Fruit fly (Drosophila melanogaster) whole organism, embryonic: ENCODE results near the gene Evi5.

ENCODE experiments used
- B-H1 ChIP-seq: fragments of 200-800 bp; sonication (Bioruptor generic); IDR thresholded peaks from 3 replicates; pipeline ENCODE4 v1.3.6; 2022; ENCODE audit warnings: missing biosample characterization, missing genetic modification characterization
- Bgb ChIP-seq: fragments of 200-800 bp; sonication (Bioruptor generic); IDR thresholded peaks from 2 replicates; pipeline ENCODE4 v1.3.6; 2022; ENCODE audit warnings: missing biosample characterization, missing genetic modification characterization; ENCODE audit not compliant: partially characterized antibody
- CG11085 ChIP-seq: fragments of 200-800 bp; sonication (Bioruptor generic); IDR thresholded peaks from 2 replicates; pipeline ENCODE4 v1.3.6; 2022; ENCODE audit warnings: missing biosample characterization, missing genetic modification characterization
- CG13296 ChIP-seq: fragments of 200-800 bp; sonication (Bioruptor generic); optimal IDR thresholded peaks from 3 replicates; lab custom pipeline; 2018; ENCODE audit warnings: missing biosample characterization, mild to moderate bottlenecking, missing genetic modification characterization
- CG14050 ChIP-seq: fragments of 200-800 bp; sonication (Bioruptor generic); IDR thresholded peaks from 3 replicates; pipeline ENCODE4 v1.3.6; 2022; ENCODE audit warnings: missing biosample characterization, missing genetic modification characterization
- CG14965 ChIP-seq: fragments of 200-800 bp; sonication (Bioruptor generic); optimal IDR thresholded peaks from 2 replicates; lab custom pipeline; 2016; ENCODE audit warnings: missing biosample characterization, missing genetic modification characterization, borderline replicate concordance
- CG18011 ChIP-seq: fragments of 200-800 bp; sonication (Bioruptor generic); optimal IDR thresholded peaks from 2 replicates; lab custom pipeline; 2017; ENCODE audit warnings: missing biosample characterization, missing genetic modification characterization, mild to moderate bottlenecking, moderate library complexity, missing genotype
- CG1832 ChIP-seq: fragments of 200-800 bp; sonication (Bioruptor generic); optimal IDR thresholded peaks from 2 replicates; lab custom pipeline; 2017; ENCODE audit warnings: missing biosample characterization, mild to moderate bottlenecking, missing genetic modification characterization, inconsistent platforms
- CG32532 ChIP-seq: fragments of 200-800 bp; sonication (Bioruptor generic); IDR thresholded peaks from 2 replicates; pipeline ENCODE4 v1.3.6; 2022; ENCODE audit warnings: missing biosample characterization, missing genetic modification characterization
- CG32772 ChIP-seq: fragments of 200-800 bp; sonication (Bioruptor generic); IDR thresholded peaks from 2 replicates; pipeline ENCODE4 v1.3.6; 2022; ENCODE audit warnings: missing biosample characterization, missing genetic modification characterization
- CG3838 ChIP-seq: fragments of 200-800 bp; sonication (Bioruptor generic); optimal IDR thresholded peaks from 3 replicates; lab custom pipeline; 2016; ENCODE audit warnings: missing biosample characterization, missing genetic modification characterization
- CG4328 ChIP-seq: fragments of 200-800 bp; sonication (Bioruptor generic); optimal IDR thresholded peaks from 3 replicates; lab custom pipeline; 2017; ENCODE audit warnings: missing biosample characterization, missing genetic modification reagents, missing genetic modification characterization
- CG6654 ChIP-seq: fragments of 200-800 bp; sonication (Bioruptor generic); optimal IDR thresholded peaks from 2 replicates; lab custom pipeline; 2017; ENCODE audit warnings: missing biosample characterization, mild to moderate bottlenecking, missing genetic modification characterization
- CG7745 ChIP-seq: fragments of 200-800 bp; sonication (Bioruptor generic); optimal IDR thresholded peaks from 2 replicates; lab custom pipeline; 2018; ENCODE audit warnings: missing biosample characterization, mild to moderate bottlenecking, missing genetic modification characterization, moderate library complexity
- CG7786 ChIP-seq: fragments of 200-800 bp; sonication (Bioruptor generic); optimal IDR thresholded peaks from 2 replicates; lab custom pipeline; 2016; ENCODE audit warnings: missing biosample characterization, missing genetic modification characterization
- CG8281 ChIP-seq: fragments of 200-800 bp; sonication (Bioruptor generic); optimal IDR thresholded peaks from 2 replicates; lab custom pipeline; 2018; ENCODE audit warnings: missing biosample characterization, mild to moderate bottlenecking, missing genetic modification characterization, moderate library complexity
- E2f1 ChIP-seq: fragments of 200-800 bp; sonication (Bioruptor generic); IDR thresholded peaks from 2 replicates; pipeline ENCODE4 v1.3.6; 2022; ENCODE audit warnings: missing biosample characterization, missing genetic modification characterization
- H15 ChIP-seq: fragments of 200-800 bp; sonication (Bioruptor generic); IDR thresholded peaks from 3 replicates; pipeline ENCODE4 v1.3.6; 2022; ENCODE audit warnings: missing biosample characterization, missing genetic modification characterization
- HmgZ ChIP-seq: fragments of 200-800 bp; sonication (Bioruptor generic); optimal IDR thresholded peaks from 2 replicates; lab custom pipeline; 2018; ENCODE audit warnings: missing biosample characterization, mild to moderate bottlenecking, missing genetic modification characterization
- Hsf ChIP-seq: fragments of 200-800 bp; sonication (Bioruptor generic); optimal IDR thresholded peaks from 3 replicates; lab custom pipeline; 2016; ENCODE audit warnings: missing biosample characterization, missing genetic modification characterization
- Jarid2 ChIP-seq: fragments of 200-800 bp; sonication (Bioruptor generic); optimal IDR thresholded peaks from 3 replicates; lab custom pipeline; 2017; ENCODE audit warnings: mild to moderate bottlenecking, missing biosample characterization, missing genetic modification reagents, missing genetic modification characterization
- Lhr ChIP-seq: fragments of 200-800 bp; sonication (Bioruptor generic); optimal IDR thresholded peaks from 3 replicates; lab custom pipeline; 2017; ENCODE audit warnings: mild to moderate bottlenecking, missing biosample characterization, missing genetic modification reagents, missing genetic modification characterization
- Mes4 ChIP-seq: fragments of 200-800 bp; sonication (Bioruptor generic); optimal IDR thresholded peaks from 2 replicates; lab custom pipeline; 2016; ENCODE audit warnings: missing biosample characterization, missing genetic modification characterization
- NK7.1 ChIP-seq: fragments of 200-800 bp; sonication (Bioruptor generic); optimal IDR thresholded peaks from 3 replicates; lab custom pipeline; 2016; ENCODE audit warnings: missing biosample characterization, missing genetic modification characterization
- Stat92E ChIP-seq, 3 experiments: fragments of >200 bp in 2 of 3; fragments of 200-800 bp in 1 of 3; sonication (Bioruptor generic) in 1 of 3; optimal IDR thresholded peaks; 2 replicates each; lab custom pipeline; 2017 to 2019; ENCODE audit warnings: missing biosample characterization in 3 of 3, missing genetic modification characterization in 3 of 3, mild to moderate bottlenecking in 1 of 3, moderate library complexity in 1 of 3
- abd-A ChIP-seq: fragments of 200-800 bp; sonication (Bioruptor generic); optimal IDR thresholded peaks from 3 replicates; lab custom pipeline; 2019; ENCODE audit warnings: missing biosample characterization, mild to moderate bottlenecking, missing genetic modification characterization, moderate library complexity
- ato ChIP-seq: fragments of 200-800 bp; sonication (Bioruptor generic); IDR thresholded peaks from 2 replicates; pipeline ENCODE4 v1.3.6; 2022; ENCODE audit warnings: missing biosample characterization, missing genetic modification characterization; ENCODE audit not compliant: partially characterized antibody
- crc ChIP-seq: fragments of 200-800 bp; sonication (Bioruptor generic); optimal IDR thresholded peaks from 2 replicates; lab custom pipeline; 2016; ENCODE audit warnings: missing biosample characterization, missing genetic modification characterization
- dm ChIP-seq: fragments of 200-800 bp; sonication (Bioruptor generic); optimal IDR thresholded peaks from 3 replicates; lab custom pipeline; 2016; ENCODE audit warnings: missing biosample characterization, missing genetic modification characterization
- emc ChIP-seq: fragments of 200-800 bp; sonication (Bioruptor generic); optimal IDR thresholded peaks from 2 replicates; lab custom pipeline; 2016; ENCODE audit warnings: missing biosample characterization, missing genetic modification characterization
- fu2 ChIP-seq: fragments of 200-800 bp; sonication (Bioruptor generic); optimal IDR thresholded peaks from 2 replicates; lab custom pipeline; 2016; ENCODE audit warnings: missing biosample characterization, missing genetic modification characterization
- gfzf ChIP-seq: fragments of 200-800 bp; sonication (Bioruptor generic); optimal IDR thresholded peaks from 2 replicates; lab custom pipeline; 2016; ENCODE audit warnings: missing biosample characterization, mild to moderate bottlenecking, missing genetic modification characterization, moderate library complexity
- grau ChIP-seq: fragments of 200-800 bp; optimal IDR thresholded peaks from 3 replicates; lab custom pipeline; 2019; ENCODE audit warnings: missing biosample characterization, mild to moderate bottlenecking, missing genetic modification characterization, moderate library complexity
- jing ChIP-seq: fragments of 200-800 bp; sonication (Bioruptor generic); optimal IDR thresholded peaks from 2 replicates; lab custom pipeline; 2018; ENCODE audit warnings: missing biosample characterization, mild to moderate bottlenecking, missing genetic modification characterization
- kay ChIP-seq: fragments of 200-800 bp; sonication (Bioruptor generic); optimal IDR thresholded peaks from 2 replicates; lab custom pipeline; 2016; ENCODE audit warnings: missing biosample characterization, missing genetic modification characterization
- lola ChIP-seq, 3 experiments: fragments of >200 bp in 2 of 3; fragments of 200-800 bp in 1 of 3; sonication (Bioruptor generic) in 1 of 3; optimal IDR thresholded peaks; 2 replicates each; lab custom pipeline; 2017 to 2019; ENCODE audit warnings: missing biosample characterization in 3 of 3, missing genetic modification characterization in 3 of 3, mild to moderate bottlenecking in 1 of 3, moderate library complexity in 1 of 3
- lov ChIP-seq, 2 experiments: fragments of 200-800 bp in 1 of 2; fragments of >200 bp in 1 of 2; sonication (Bioruptor generic) in 1 of 2; IDR thresholded peaks in 1 of 2; optimal IDR thresholded peaks in 1 of 2; 2 replicates in 1 of 2; 3 replicates in 1 of 2; pipeline versions ENCODE4 v1.3.6 to Lab custom; 2017 to 2022; ENCODE audit warnings: missing biosample characterization in 1 of 2, missing genetic modification characterization in 1 of 2
- org-1 ChIP-seq: fragments of 200-800 bp; sonication (Bioruptor generic); optimal IDR thresholded peaks from 2 replicates; lab custom pipeline; 2017; ENCODE audit warnings: missing biosample characterization, missing genetic modification characterization
- pan ChIP-seq, 4 experiments: fragments of >200 bp in 3 of 4; fragments of 200-800 bp in 1 of 4; sonication (Bioruptor generic) in 1 of 4; optimal IDR thresholded peaks in 3 of 4; IDR thresholded peaks in 1 of 4; 2 replicates each; pipeline versions ENCODE4 v1.3.6 to Lab custom; 2017 to 2022; ENCODE audit warnings: missing biosample characterization in 2 of 4, missing genetic modification characterization in 2 of 4, mixed read lengths in 1 of 4
- pnt ChIP-seq: fragments of 200-800 bp; sonication (Bioruptor generic); optimal IDR thresholded peaks from 3 replicates; lab custom pipeline; 2016; ENCODE audit warnings: missing biosample characterization, missing genetic modification characterization
- ranshi ChIP-seq: fragments of 200-800 bp; sonication (Bioruptor generic); IDR thresholded peaks from 2 replicates; pipeline ENCODE4 v1.3.6; 2022; ENCODE audit warnings: missing biosample characterization, missing genetic modification characterization
- row ChIP-seq: fragments of 200-800 bp; sonication (Bioruptor generic); IDR thresholded peaks from 3 replicates; pipeline ENCODE4 v1.3.6; 2022; ENCODE audit warnings: missing biosample characterization, missing genetic modification characterization
- sna ChIP-seq: fragments of 200-800 bp; sonication (Bioruptor generic); IDR thresholded peaks from 2 replicates; pipeline ENCODE4 v1.3.6; 2022; ENCODE audit warnings: missing biosample characterization, missing genetic modification characterization; ENCODE audit not compliant: partially characterized antibody
- tgo ChIP-seq: fragments of 200-800 bp; sonication (Bioruptor generic); IDR thresholded peaks from 3 replicates; pipeline ENCODE4 v1.3.6; 2022; ENCODE audit warnings: missing biosample characterization, missing genetic modification characterization
- tna ChIP-seq: fragments of 200-800 bp; sonication (Bioruptor generic); IDR thresholded peaks from 2 replicates; pipeline ENCODE4 v1.3.6; 2022; ENCODE audit warnings: missing biosample characterization, missing genetic modification characterization; ENCODE audit not compliant: partially characterized antibody
- twi ChIP-seq: fragments of 200-800 bp; optimal IDR thresholded peaks from 2 replicates; lab custom pipeline; 2019; ENCODE audit warnings: missing biosample characterization, mild to moderate bottlenecking, missing genetic modification characterization, moderate library complexity
- tx ChIP-seq: fragments of 200-800 bp; sonication (Bioruptor generic); optimal IDR thresholded peaks from 2 replicates; lab custom pipeline; 2016; ENCODE audit warnings: missing biosample characterization, missing genetic modification characterization
- wdn ChIP-seq: fragments of 200-800 bp; sonication (Bioruptor generic); IDR thresholded peaks from 2 replicates; pipeline ENCODE4 v1.3.6; 2022; ENCODE audit warnings: missing biosample characterization, missing genetic modification characterization

Gene Evi5

DNA sequence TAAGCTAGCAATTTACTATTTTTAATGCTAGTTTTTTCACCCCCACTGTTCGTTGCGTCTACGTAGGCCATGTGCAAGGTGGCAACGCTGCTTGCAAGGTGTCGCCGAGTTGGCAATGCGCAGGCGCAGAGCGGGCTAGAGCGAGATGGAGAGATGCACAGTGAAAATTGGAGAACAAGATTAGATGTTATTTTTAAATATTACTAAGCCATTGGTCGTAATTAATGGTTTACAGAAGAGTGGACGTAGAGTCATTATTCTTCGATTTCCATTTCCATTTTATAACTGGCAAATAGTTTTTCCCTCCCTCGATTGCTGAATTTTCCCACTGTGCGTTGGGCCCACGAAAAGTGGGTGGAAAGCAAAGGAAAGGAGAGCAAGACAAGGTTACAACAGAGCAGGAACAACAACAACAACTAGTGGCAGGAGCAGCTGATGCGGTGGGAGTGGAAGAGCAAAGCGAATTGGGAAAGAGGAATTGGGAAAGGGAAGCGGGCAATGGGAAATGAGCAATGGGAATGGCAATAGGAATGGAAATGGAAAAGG is 1.3 kb downstream of the Evi5 start (continued):
- TF ChIP-seq CG8281 (tag; lab: Kevin White, UChicago) (peak; percentile 20), lov (optimal IDR thresholded peaks at IDR 0.05; lab: Kevin White, UChicago) (no peak), lov (GFP tag; IDR thresholded peaks at IDR 0.05; lab: Robert Waterston, UW) (peak; percentile 68; the same call in 2 of the 3 replicates), CG13296 (GFP tag; lab: Kevin White, UChicago) (peak; percentile 53), HmgZ (tag; lab: Kevin White, UChicago) (peak; percentile 45), CG4328 (GFP tag; lab: Kevin White, UChicago) (no peak), emc (GFP tag; lab: Kevin White, UChicago) (no peak), row (GFP tag; lab: Robert Waterston, UW) (peak; percentile 87), twi (tag; lab: Kevin White, UChicago) (no peak), tna (GFP tag; lab: Robert Waterston, UW) (no peak), CG14965 (GFP tag; lab: Kevin White, UChicago) (no peak), H15 (peak; percentile 86), Jarid2 (GFP tag; lab: Kevin White, UChicago) (peak; percentile 16), dm (peak; percentile 34), Lhr (GFP tag; lab: Kevin White, UChicago) (peak; percentile 22), grau (tag; lab: Kevin White, UChicago) (peak; percentile 78), tgo (GFP tag; lab: Robert Waterston, UW) (peak; percentile 82), kay (GFP tag; lab: Kevin White, UChicago) (peak; percentile 66), pnt (peak; percentile 79), gfzf (no peak), sna (GFP tag; lab: Robert Waterston, UW) (no peak), CG32532 (GFP tag; lab: Robert Waterston, UW) (peak; percentile 81), CG1832 (GFP tag; lab: Kevin White, UChicago) (peak; percentile 58), CG32772 (GFP tag; lab: Robert Waterston, UW) (peak; percentile 83), NK7.1 (GFP tag; lab: Kevin White, UChicago) (peak; percentile 68), pan (optimal IDR thresholded peaks at IDR 0.05; lab: Kevin White, UChicago) (no peak), pan (GFP tag; optimal IDR thresholded peaks at IDR 0.05 in 1 of 2, IDR thresholded peaks at IDR 0.05 in 1 of 2) (peak in 1 of 2 experiments; percentile 87), B-H1 (peak; percentile 82), abd-A (tag; lab: Kevin White, UChicago) (no peak), CG7745 (tag; lab: Kevin White, UChicago) (no peak), fu2 (GFP tag; lab: Kevin White, UChicago) (peak; percentile 36), ato (GFP tag; lab: Robert Waterston, UW) (no peak), wdn (GFP tag; lab: Robert Waterston, UW) (peak; percentile 81), org-1 (peak; percentile 78), crc (GFP tag; lab: Kevin White, UChicago) (peak; percentile 50), CG7786 (peak; percentile 55), CG14050 (GFP tag; lab: Robert Waterston, UW) (peak; percentile 82), Hsf (GFP tag; lab: Kevin White, UChicago) (peak; percentile 77), CG6654 (GFP tag; lab: Kevin White, UChicago) (peak; percentile 2), CG18011 (GFP tag; lab: Kevin White, UChicago) (peak; percentile 1), lola (GFP tag; optimal IDR thresholded peaks at IDR 0.05; lab: Kevin White, UChicago) (peak in 1 of 3 experiments; percentile 36), jing (GFP tag; lab: Kevin White, UChicago) (peak; percentile 50), Mes4 (peak; percentile 62), Stat92E (GFP tag; optimal IDR thresholded peaks at IDR 0.05; lab: Kevin White, UChicago) (no peak), ranshi (GFP tag; lab: Robert Waterston, UW) (peak; percentile 83), Bgb (GFP tag; lab: Robert Waterston, UW) (peak; percentile 52; the same call in 1 of the 2 replicates), E2f1 (GFP tag; lab: Robert Waterston, UW) (peak; percentile 89), CG11085 (GFP tag; lab: Robert Waterston, UW) (peak; percentile 63), CG3838 (GFP tag; lab: Kevin White, UChicago) (no peak), tx (GFP tag; lab: Kevin White, UChicago) (no peak)
